Fruit fly (Drosophila melanogaster): ENCODE measurements around the gene CG10748.
A peak's percentile ranks its signal among the peaks of the same experiment; 100 is the strongest.

The CG10748 gene

dm6 chr3L:13015823-13016465 lies 43.8 kb upstream of the CG10748 start, which contains the start of gene CG11267 (continued):
- TF ChIP-seq hth (optimal IDR thresholded peaks at IDR 0.05) = no peak
- peak; percentile 76 for TF ChIP-seq D19B (GFP tag; optimal IDR thresholded peaks at IDR 0.05)
- peak; percentile 94 for TF ChIP-seq stc (GFP tag; IDR thresholded peaks at IDR 0.05)
- peak; percentile 58 for TF ChIP-seq ewg (GFP tag; optimal IDR thresholded peaks at IDR 0.05)
- no peak for TF ChIP-seq CG1832 (GFP tag; optimal IDR thresholded peaks at IDR 0.05)
- TF ChIP-seq Dref (GFP tag; IDR thresholded peaks at IDR 0.05) = peak; percentile 50
- TF ChIP-seq CG8290 (GFP tag; optimal IDR thresholded peaks at IDR 0.05) = no peak
- TF ChIP-seq CG8290 (tag; optimal IDR thresholded peaks at IDR 0.05) = peak; percentile 5 to 94
- peak; percentile 78 for TF ChIP-seq CG10267 (tag; optimal IDR thresholded peaks at IDR 0.05)
- TF ChIP-seq grn (GFP tag; optimal IDR thresholded peaks at IDR 0.05) = no peak
- TF ChIP-seq Dek (tag; optimal IDR thresholded peaks at IDR 0.05) = peak; percentile 85
- peak; percentile 90 for TF ChIP-seq CG3281 (GFP tag; optimal IDR thresholded peaks at IDR 0.05)
- no peak for TF ChIP-seq CG8478 (optimal IDR thresholded peaks at IDR 0.05)
- TF ChIP-seq Six4 (GFP tag; optimal IDR thresholded peaks at IDR 0.05) = peak; percentile 78
- TF ChIP-seq CG5245 (GFP tag; optimal IDR thresholded peaks at IDR 0.05) = peak; percentile 77
- TF ChIP-seq da (GFP tag; optimal IDR thresholded peaks at IDR 0.05) = peak; percentile 32
- TF ChIP-seq dpn (GFP tag; optimal IDR thresholded peaks at IDR 0.05) = peak; percentile 76
- no peak for TF ChIP-seq CG15479 (GFP tag; optimal IDR thresholded peaks at IDR 0.05)
- TF ChIP-seq so (GFP tag; IDR thresholded peaks at IDR 0.05) = peak; percentile 93
- no peak for TF ChIP-seq CG2129 (GFP tag; IDR thresholded peaks at IDR 0.05; ENCODE audit: partially characterized antibody)
- peak; percentile 81 for TF ChIP-seq CG31388 (GFP tag; optimal IDR thresholded peaks at IDR 0.05)
- TF ChIP-seq CG10543 (GFP tag; optimal IDR thresholded peaks at IDR 0.05) = peak; percentile 91
- TF ChIP-seq CG10366 (GFP tag; IDR thresholded peaks at IDR 0.05) = peak; percentile 87
- TF ChIP-seq CG3838 (GFP tag; optimal IDR thresholded peaks at IDR 0.05) = no peak
- no peak for TF ChIP-seq CG15073 (GFP tag; optimal IDR thresholded peaks at IDR 0.05)
- TF ChIP-seq vfl (GFP tag; optimal IDR thresholded peaks at IDR 0.05) = peak; percentile 71
- TF ChIP-seq CG2678 (tag; optimal IDR thresholded peaks at IDR 0.05) = peak; percentile 92
- no peak for TF ChIP-seq CG4707 (GFP tag; optimal IDR thresholded peaks at IDR 0.05)
- peak; percentile 77 for TF ChIP-seq CG6854 (GFP tag; optimal IDR thresholded peaks at IDR 0.05)
- TF ChIP-seq CG2199 (GFP tag; IDR thresholded peaks at IDR 0.05) = peak; percentile 89
- TF ChIP-seq sug (tag; optimal IDR thresholded peaks at IDR 0.05) = peak; percentile 91
- peak; percentile 92 for TF ChIP-seq nmo (GFP tag; optimal IDR thresholded peaks at IDR 0.05)
- peak; percentile 93 for TF ChIP-seq esg (GFP tag; conservative IDR thresholded peaks at IDR 0.05)
- TF ChIP-seq Hmx (GFP tag; optimal IDR thresholded peaks at IDR 0.05) = peak; percentile 12
- peak; percentile 35 for TF ChIP-seq corto (GFP tag; optimal IDR thresholded peaks at IDR 0.05)
- TF ChIP-seq Fer3 (tag; optimal IDR thresholded peaks at IDR 0.05) = peak; percentile 93
- TF ChIP-seq CG11695 (GFP tag; IDR thresholded peaks at IDR 0.05) = peak; percentile 86
- peak; percentile 56 for TF ChIP-seq croc (GFP tag; conservative IDR thresholded peaks at IDR 0.05)
- peak; percentile 84 for TF ChIP-seq Xbp1 (GFP tag; optimal IDR thresholded peaks at IDR 0.05)
- peak; percentile 71 for TF ChIP-seq CG34376 (GFP tag; optimal IDR thresholded peaks at IDR 0.05)
- peak; percentile 72 for TF ChIP-seq Atf-2 (GFP tag; optimal IDR thresholded peaks at IDR 0.05)
- TF ChIP-seq tna (GFP tag; IDR thresholded peaks at IDR 0.05; ENCODE audit: partially characterized antibody) = 0 out of 2 replicates have a peak, but pooled peaks have one; percentile 18
- no peak for TF ChIP-seq Trl (optimal IDR thresholded peaks at IDR 0.05)
- TF ChIP-seq Trl (GFP tag; optimal IDR thresholded peaks at IDR 0.05) = peak; percentile 90
- peak; percentile 70 for TF ChIP-seq CG8281 (tag; optimal IDR thresholded peaks at IDR 0.05)
- TF ChIP-seq CG12942 (GFP tag; optimal IDR thresholded peaks at IDR 0.05) = peak; percentile 72
- peak; percentile 77 for TF ChIP-seq CG13424 (tag; optimal IDR thresholded peaks at IDR 0.05)
- peak; percentile 92 for TF ChIP-seq CG11456 (GFP tag; IDR thresholded peaks at IDR 0.05)
- TF ChIP-seq CG31365 (tag; optimal IDR thresholded peaks at IDR 0.05) = peak; percentile 69
- peak; percentile 83; the same call in 2 of the 3 replicates for TF ChIP-seq gce (GFP tag; IDR thresholded peaks at IDR 0.05)
- peak; percentile 27 for TF ChIP-seq pfk (GFP tag; optimal IDR thresholded peaks at IDR 0.05)

Measured in whole organism, embryonic.